Worm (Caenorhabditis elegans) whole organism, L1 larva: ENCODE measurements around the gene srr-4.

Experiments used
- C16A3.4 ChIP-seq: fragments of 150-350 bp; optimal IDR thresholded peaks from 2 replicates; lab custom pipeline; 2014; ENCODE audit warnings: missing biosample characterization, missing genetic modification characterization
- alr-1 ChIP-seq: fragments of 200-800 bp; sonication (Bioruptor generic); optimal IDR thresholded peaks from 2 replicates; lab custom pipeline; 2018; ENCODE audit warnings: borderline replicate concordance, mild to moderate bottlenecking, missing genetic modification characterization, missing compliant biosample characterization
- ceh-8 ChIP-seq: fragments of 200-800 bp; sonication (Bioruptor generic); optimal IDR thresholded peaks from 2 replicates; lab custom pipeline; 2018; ENCODE audit warnings: mild to moderate bottlenecking, missing genetic modification characterization, moderate library complexity, missing compliant biosample characterization
- efl-1 ChIP-seq, 4 experiments: fragments of 150-350 bp; optimal IDR thresholded peaks in 3 of 4; peaks in 1 of 4; 1 replicate in 1 of 4; 2 replicates in 3 of 4; lab custom pipeline; 2014; ENCODE audit warnings: missing biosample characterization in 2 of 4, missing genetic modification characterization in 2 of 4, missing genetic modification reagents in 2 of 4
- efl-3 ChIP-seq: fragments of 200-800 bp; sonication (Bioruptor generic); optimal IDR thresholded peaks from 2 replicates; lab custom pipeline; 2018; ENCODE audit warnings: mild to moderate bottlenecking, missing genetic modification characterization, missing compliant biosample characterization
- egl-13 ChIP-seq: sonication (generic microtip); optimal IDR thresholded peaks from 2 replicates; lab custom pipeline; 2016; ENCODE audit warnings: missing genotype, missing genetic modification reagents, missing genetic modification characterization, missing compliant biosample characterization
- elt-2 ChIP-seq: sonication (generic microtip); optimal IDR thresholded peaks from 2 replicates; lab custom pipeline; 2016; ENCODE audit warnings: missing genetic modification characterization, mild to moderate bottlenecking, inconsistent platforms, missing compliant biosample characterization, missing genetic modification reagents
- elt-3 ChIP-seq, 6 experiments: fragments of 150-350 bp in 1 of 6; sonication (generic microtip); optimal IDR thresholded peaks; 2 replicates each; lab custom pipeline; 2017 to 2018; ENCODE audit warnings: missing biosample characterization in 6 of 6, missing genetic modification characterization in 6 of 6, inconsistent platforms in 1 of 6
- ets-5 ChIP-seq: fragments of 200-800 bp; sonication (Bioruptor generic); IDR thresholded peaks from 2 replicates; pipeline ENCODE4 v1.3.6; 2022; ENCODE audit warnings: missing genetic modification characterization, missing compliant biosample characterization
- fos-1 ChIP-seq: fragments of 150-350 bp; optimal IDR thresholded peaks from 2 replicates; lab custom pipeline; 2014; ENCODE audit warnings: missing biosample characterization, missing genetic modification characterization
- hpl-2 ChIP-seq: fragments of 150-350 bp; optimal IDR thresholded peaks from 2 replicates; lab custom pipeline; 2014; ENCODE audit warnings: missing biosample characterization, missing genetic modification reagents, missing genetic modification characterization
- irx-1 ChIP-seq: sonication (generic microtip); optimal IDR thresholded peaks from 2 replicates; lab custom pipeline; 2016; ENCODE audit warnings: missing genetic modification characterization, missing compliant biosample characterization
- jun-1 ChIP-seq: fragments of 150-350 bp; optimal IDR thresholded peaks from 2 replicates; lab custom pipeline; 2014; ENCODE audit warnings: missing biosample characterization, missing genetic modification reagents, missing genetic modification characterization
- lir-3 ChIP-seq: sonication (generic microtip); optimal IDR thresholded peaks from 2 replicates; lab custom pipeline; 2016; ENCODE audit warnings: mild to moderate bottlenecking, missing genetic modification characterization, moderate library complexity, missing compliant biosample characterization; ENCODE audit not compliant: poor library complexity
- mdl-1 ChIP-seq, 2 experiments: fragments of 150-350 bp; optimal IDR thresholded peaks; 2 replicates each; lab custom pipeline; 2014 to 2017; ENCODE audit warnings: missing biosample characterization in 2 of 2, missing genetic modification characterization in 2 of 2, inconsistent platforms in 1 of 2
- mep-1 ChIP-seq: fragments of 150-350 bp; optimal IDR thresholded peaks from 2 replicates; lab custom pipeline; 2014; ENCODE audit warnings: missing biosample characterization, missing genetic modification characterization
- nhr-19 ChIP-seq: fragments of 200-800 bp; sonication (Bioruptor generic); conservative IDR thresholded peaks from 2 replicates; pipeline ENCODE4 v1.3.6; 2022; ENCODE audit warnings: missing genetic modification characterization, missing compliant biosample characterization
- nhr-20 ChIP-seq: sonication (generic microtip); optimal IDR thresholded peaks from 2 replicates; lab custom pipeline; 2016; ENCODE audit warnings: mild to moderate bottlenecking, missing genetic modification characterization, missing compliant biosample characterization
- nhr-237 ChIP-seq: fragments of 150-350 bp; optimal IDR thresholded peaks from 2 replicates; lab custom pipeline; 2014; ENCODE audit warnings: missing biosample characterization, missing genetic modification characterization
- nhr-28 ChIP-seq: fragments of 150-350 bp; optimal IDR thresholded peaks from 2 replicates; lab custom pipeline; 2014; ENCODE audit warnings: missing biosample characterization, missing genetic modification characterization
- nhr-76 ChIP-seq: sonication (generic microtip); optimal IDR thresholded peaks from 2 replicates; lab custom pipeline; 2017; ENCODE audit warnings: missing biosample characterization, missing genetic modification characterization
- nhr-77 ChIP-seq: fragments of 150-350 bp; optimal IDR thresholded peaks from 2 replicates; lab custom pipeline; 2014; ENCODE audit warnings: missing biosample characterization, missing genetic modification characterization
- nhr-84 ChIP-seq: sonication (generic microtip); optimal IDR thresholded peaks from 2 replicates; lab custom pipeline; 2017; ENCODE audit warnings: missing biosample characterization, missing genetic modification characterization
- nhr-85 ChIP-seq: sonication (generic microtip); peaks from one replicate; lab custom pipeline; 2016; ENCODE audit warnings: missing genetic modification characterization, inconsistent platforms, missing compliant biosample characterization
- pag-3 ChIP-seq: sonication (generic microtip); optimal IDR thresholded peaks from 2 replicates; lab custom pipeline; 2017; ENCODE audit warnings: missing genetic modification characterization, mild to moderate bottlenecking, missing compliant biosample characterization, antibody characterized with exemption, borderline replicate concordance; ENCODE audit not compliant: insufficient read depth
- snpc-4 ChIP-seq: fragments of 150-350 bp; optimal IDR thresholded peaks from 2 replicates; lab custom pipeline; 2014; ENCODE audit warnings: missing biosample characterization, missing genetic modification characterization
- sox-4 ChIP-seq: sonication (generic microtip); optimal IDR thresholded peaks from 2 replicates; lab custom pipeline; 2016; ENCODE audit warnings: missing genetic modification characterization, missing compliant biosample characterization
- sptf-1 ChIP-seq: fragments of 150-350 bp; optimal IDR thresholded peaks from 2 replicates; lab custom pipeline; 2014; ENCODE audit warnings: missing biosample characterization, missing genetic modification characterization
- sup-37 ChIP-seq: fragments of 200-800 bp; sonication (Bioruptor generic); optimal IDR thresholded peaks from 2 replicates; lab custom pipeline; 2018; ENCODE audit warnings: mild to moderate bottlenecking, missing genetic modification characterization, missing compliant biosample characterization
- swsn-7 ChIP-seq: sonication (generic microtip); optimal IDR thresholded peaks from 2 replicates; lab custom pipeline; 2016; ENCODE audit warnings: missing genetic modification characterization, missing compliant biosample characterization
- tlp-1 ChIP-seq: fragments of 150-350 bp; optimal IDR thresholded peaks from 2 replicates; lab custom pipeline; 2014; ENCODE audit warnings: missing biosample characterization, missing genetic modification characterization
- unc-62 ChIP-seq: fragments of 150-350 bp; optimal IDR thresholded peaks from 2 replicates; lab custom pipeline; 2014; ENCODE audit warnings: missing biosample characterization, missing genetic modification reagents, missing genetic modification characterization
- unc-86 ChIP-seq: sonication (generic microtip); optimal IDR thresholded peaks from 2 replicates; lab custom pipeline; 2016; ENCODE audit warnings: missing genetic modification characterization, missing compliant biosample characterization
- unc-98 ChIP-seq: fragments of 200-800 bp; sonication (Bioruptor generic); IDR thresholded peaks from 2 replicates; pipeline ENCODE4 v1.3.6; 2022; ENCODE audit warnings: missing genetic modification characterization, missing compliant biosample characterization
- ztf-11 ChIP-seq, 2 experiments: sonication (generic microtip); optimal IDR thresholded peaks; 2 replicates each; lab custom pipeline; 2016 to 2017; ENCODE audit warnings: missing genetic modification characterization in 2 of 2, missing biosample characterization in 1 of 2, missing compliant biosample characterization in 1 of 2

The srr-4 gene

DNA sequence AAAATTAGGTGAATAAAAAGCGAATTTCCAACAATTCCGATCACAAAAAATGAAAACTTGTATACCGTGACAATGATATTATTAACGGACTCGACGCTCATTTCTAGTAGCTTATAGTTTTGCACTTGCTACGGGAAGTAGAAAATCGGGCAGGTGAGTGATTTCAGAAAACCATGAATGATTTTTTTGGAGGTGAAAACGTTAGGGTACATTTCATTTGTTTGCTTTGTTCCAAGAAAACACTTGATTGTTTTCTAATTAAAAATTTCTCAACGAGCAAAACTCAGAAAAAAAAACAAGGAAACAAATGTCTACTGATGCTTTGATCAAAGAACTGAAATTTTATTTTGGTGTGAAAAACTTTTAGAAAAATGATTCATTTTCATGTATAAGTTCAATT, 38.2 kb upstream of the srr-4 start, which contains the start of gene srsx-12:
Gene srsx-12 (minus strand): TSS at position 101 of the 400 bp plus-strand sequence.
- TF ChIP-seq nhr-237 (tag; lab: Kevin White, UChicago) (no peak), swsn-7 (tag; lab: Kevin White, UChicago) (no peak), mep-1 (tag; lab: Kevin White, UChicago) (no peak), tlp-1 (tag; lab: Kevin White, UChicago) (no peak), unc-62 (GFP tag; lab: Kevin White, UChicago) (no peak), egl-13 (no peak), nhr-28 (tag; lab: Kevin White, UChicago) (no peak), alr-1 (tag; lab: Kevin White, UChicago) (no peak), snpc-4 (no peak), fos-1 (no peak), elt-2 (tag; lab: Kevin White, UChicago) (no peak)

DNA sequence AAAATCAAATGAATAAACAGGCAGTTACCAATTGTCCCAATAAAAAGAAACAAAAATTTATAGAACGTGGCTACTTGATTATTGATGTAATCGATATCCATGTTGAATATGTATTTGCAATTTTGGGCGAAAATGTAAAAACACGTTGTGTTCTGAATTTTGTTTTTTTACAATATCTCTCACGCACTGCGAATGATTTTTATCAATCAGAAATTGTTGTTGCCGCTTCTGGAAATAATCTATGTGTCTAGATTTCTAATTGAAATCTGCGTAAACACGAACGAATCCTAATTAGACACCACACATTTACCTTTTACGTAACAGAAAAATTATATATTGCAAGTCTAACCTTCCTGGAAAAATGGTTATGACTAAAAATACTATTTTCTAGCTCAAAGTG, 35.9 kb upstream of the srr-4 start, which contains the start of gene srsx-13:
Gene srsx-13 (minus strand): TSS at position 101 of the 400 bp plus-strand sequence.
- TF ChIP-seq lir-3 (tag; lab: Kevin White, UChicago) (no peak), C16A3.4 (tag; lab: Kevin White, UChicago) (no peak), jun-1 (tag; lab: Kevin White, UChicago) (no peak), sox-4 (tag; lab: Kevin White, UChicago) (no peak), nhr-84 (tag; lab: Kevin White, UChicago) (no peak), unc-98 (GFP tag; lab: Robert Waterston, UW) (no peak)

DNA sequence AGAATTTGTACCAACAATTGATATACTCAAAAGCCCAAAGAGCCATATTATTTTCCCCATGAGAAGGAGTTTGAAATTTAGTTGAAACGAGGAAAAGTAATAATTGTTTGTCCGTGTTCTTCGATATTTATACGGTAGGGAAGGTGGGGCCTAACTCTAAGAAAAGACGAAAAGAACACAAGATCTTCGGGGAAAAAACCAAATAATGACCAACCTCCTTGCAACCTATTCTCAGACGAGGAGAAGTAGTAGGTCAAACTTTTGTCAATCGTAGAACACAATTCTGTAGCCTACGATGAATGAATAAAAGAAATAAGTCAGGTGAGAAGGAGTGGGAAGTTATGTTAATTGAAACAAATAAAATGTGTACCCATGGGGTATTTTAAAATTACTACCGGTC, 31.9 kb upstream of the srr-4 start, which contains the start of gene ncx-8:
Gene ncx-8 (minus strand): TSS at position 101 of the 400 bp plus-strand sequence.
- TF ChIP-seq efl-1 (optimal IDR thresholded peaks at IDR 0.05; lab: Kevin White, UChicago) (no peak), efl-1 (GFP tag; optimal IDR thresholded peaks at IDR 0.05 in 1 of 2; lab: Kevin White, UChicago) (peak in 1 of 2 experiments; percentile 60), nhr-76 (tag; lab: Kevin White, UChicago) (no peak)

DNA sequence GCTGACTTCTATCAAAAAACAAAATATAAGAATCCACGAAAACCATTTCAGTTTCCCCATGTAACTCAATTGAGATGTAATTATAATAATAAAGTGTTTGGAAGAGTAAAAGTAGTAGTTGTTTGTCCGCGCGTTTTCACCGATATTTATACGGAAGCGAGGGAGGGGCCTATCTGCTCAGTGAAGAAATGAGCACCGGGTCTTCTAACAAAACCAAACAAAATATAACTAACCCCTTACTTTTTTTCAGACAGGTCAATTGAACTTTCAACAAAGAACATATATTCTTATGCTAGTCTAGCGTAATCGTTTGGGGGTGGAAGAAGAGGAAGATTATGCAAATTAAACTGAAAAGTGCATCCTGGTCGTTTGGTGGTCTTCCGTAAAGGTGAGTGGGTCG, 23.9 kb upstream of the srr-4 start, which contains the start of gene ncx-9:
Gene ncx-9 (minus strand): TSS at position 101 of the 400 bp plus-strand sequence.
- TF ChIP-seq ets-5 (GFP tag; lab: Robert Waterston, UW) (no peak), elt-3 (tag; optimal IDR thresholded peaks at IDR 0.05; lab: Kevin White, UChicago) (no peak), mdl-1 (tag; optimal IDR thresholded peaks at IDR 0.05; lab: Kevin White, UChicago) (no peak), sup-37 (no peak), irx-1 (tag; lab: Kevin White, UChicago) (no peak), pag-3 (tag; lab: Kevin White, UChicago) (no peak), nhr-77 (tag; lab: Kevin White, UChicago) (no peak), sox-4 (tag; lab: Kevin White, UChicago) (no peak), mep-1 (tag; lab: Kevin White, UChicago) (no peak), sptf-1 (tag; lab: Kevin White, UChicago) (no peak), unc-86 (tag; lab: Kevin White, UChicago) (no peak), nhr-76 (tag; lab: Kevin White, UChicago) (no peak)

DNA sequence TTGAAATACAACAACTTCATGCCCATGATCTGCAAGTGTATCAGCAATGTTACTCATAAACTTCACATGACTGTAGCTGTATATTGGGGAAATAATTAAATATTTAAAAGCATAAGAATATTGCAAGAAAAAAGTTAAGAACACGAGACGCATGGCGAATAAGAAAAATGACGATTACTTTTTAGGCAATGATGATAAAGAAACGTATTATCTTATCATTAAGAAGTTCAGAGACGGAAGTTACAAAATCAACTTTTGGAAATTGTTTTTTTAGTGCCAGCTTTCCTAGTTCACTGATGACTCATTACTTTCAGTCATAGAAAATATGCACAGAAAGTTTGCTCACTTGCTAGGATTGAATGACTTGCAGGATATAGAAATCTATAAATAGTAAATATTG, 18.6 kb upstream of the srr-4 start, which contains the start of gene ugt-7:
Gene ugt-7 (minus strand): TSS at position 161 of the 400 bp plus-strand sequence.
- TF ChIP-seq elt-2 (tag; lab: Kevin White, UChicago) (peak; percentile 48), hpl-2 (no peak)

DNA sequence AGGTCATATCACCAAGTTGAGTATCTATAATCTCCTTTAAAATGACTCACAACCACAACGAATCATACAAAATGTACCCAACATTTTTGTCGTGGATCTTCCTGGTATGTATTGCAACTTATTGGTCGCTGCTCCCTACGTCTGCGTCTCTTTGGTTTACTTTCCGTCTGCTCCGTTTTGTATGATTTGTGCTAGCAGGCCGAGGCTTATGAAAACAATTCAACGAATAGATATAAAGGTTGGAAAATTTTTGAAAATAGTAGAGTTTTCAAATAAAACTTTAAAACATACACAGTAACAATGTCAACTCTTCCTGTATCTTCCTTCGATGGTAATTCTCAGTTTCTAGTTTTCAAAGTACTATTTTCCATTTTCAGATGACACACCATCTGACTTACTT, 17.6 kb upstream of the srr-4 start, which contains the start of gene srr-8:
Gene srr-8 (plus strand): TSS at position 301 of the 400 bp plus-strand sequence.
- TF ChIP-seq nhr-19 (no peak), ztf-11 (tag; optimal IDR thresholded peaks at IDR 0.05; lab: Kevin White, UChicago) (no peak), tlp-1 (tag; lab: Kevin White, UChicago) (no peak), efl-3 (GFP tag; lab: Kevin White, UChicago) (no peak), nhr-20 (tag; lab: Kevin White, UChicago) (no peak), nhr-85 (tag; lab: Kevin White, UChicago) (no peak), ceh-8 (GFP tag; lab: Kevin White, UChicago) (no peak)
